Fruit fly (Drosophila melanogaster): ENCODE measurements around the gene CG11251.

The CG11251 gene

dm6 chr3L:13081284-13081937, 8.4 kb downstream of the CG11251 start:
- TF ChIP-seq CG5204 (GFP tag; optimal IDR thresholded peaks at IDR 0.05) (no peak), Crg-1 (GFP tag; optimal IDR thresholded peaks at IDR 0.05) (no peak), CG33017 (tag; optimal IDR thresholded peaks at IDR 0.05) (no peak), cic (GFP tag; optimal IDR thresholded peaks at IDR 0.05) (no peak), CG7045 (GFP tag; optimal IDR thresholded peaks at IDR 0.05) (no peak), kay (GFP tag; ENCODE audit: borderline replicate concordance) (no peak), CG11617 (GFP tag; optimal IDR thresholded peaks at IDR 0.05) (no peak), Hr96 (GFP tag; optimal IDR thresholded peaks at IDR 0.05) (no peak), CG7101 (tag; optimal IDR thresholded peaks at IDR 0.05) (no peak), bab1 (GFP tag; optimal IDR thresholded peaks at IDR 0.05) (no peak), CG14711 (tag; optimal IDR thresholded peaks at IDR 0.05) (no peak), ovo (GFP tag; optimal IDR thresholded peaks at IDR 0.05) (no peak), CG1620 (GFP tag; optimal IDR thresholded peaks at IDR 0.05) (no peak)

dm6 chr3L:13080418-13080817, 9.4 kb downstream of the CG11251 start:
- no peak for TF ChIP-seq tj (GFP tag; optimal IDR thresholded peaks at IDR 0.05)
- no peak for TF ChIP-seq ovo (GFP tag; optimal IDR thresholded peaks at IDR 0.05)
- no peak for TF ChIP-seq CG33017 (tag; optimal IDR thresholded peaks at IDR 0.05)
- no peak for TF ChIP-seq CG11617 (GFP tag; optimal IDR thresholded peaks at IDR 0.05)
- no peak for TF ChIP-seq toe (GFP tag; optimal IDR thresholded peaks at IDR 0.05)
- TF ChIP-seq CG5204 (GFP tag; optimal IDR thresholded peaks at IDR 0.05): no peak
- no peak for TF ChIP-seq cic (GFP tag; optimal IDR thresholded peaks at IDR 0.05)
- no peak for TF ChIP-seq bab1 (GFP tag; optimal IDR thresholded peaks at IDR 0.05)
- TF ChIP-seq Crg-1 (GFP tag; optimal IDR thresholded peaks at IDR 0.05): no peak
- no peak for TF ChIP-seq CG14711 (tag; optimal IDR thresholded peaks at IDR 0.05)
- TF ChIP-seq CG12768 (GFP tag; optimal IDR thresholded peaks at IDR 0.05): no peak
- TF ChIP-seq CG1620 (GFP tag; optimal IDR thresholded peaks at IDR 0.05): no peak
- TF ChIP-seq Hr96 (GFP tag; optimal IDR thresholded peaks at IDR 0.05): no peak
- no peak for TF ChIP-seq pad (GFP tag; optimal IDR thresholded peaks at IDR 0.05)
- no peak for TF ChIP-seq CG7045 (GFP tag; optimal IDR thresholded peaks at IDR 0.05)
- TF ChIP-seq CG7101 (tag; optimal IDR thresholded peaks at IDR 0.05): no peak
- TF ChIP-seq kay (GFP tag; ENCODE audit: borderline replicate concordance): no peak

- no peak for TF ChIP-seq toe (GFP tag; optimal IDR thresholded peaks at IDR 0.05)
- no peak for TF ChIP-seq tj (GFP tag; optimal IDR thresholded peaks at IDR 0.05)
- TF ChIP-seq Crg-1 (GFP tag; optimal IDR thresholded peaks at IDR 0.05): no peak
- no peak for TF ChIP-seq Hr96 (GFP tag; optimal IDR thresholded peaks at IDR 0.05)
- no peak for TF ChIP-seq CG11617 (GFP tag; optimal IDR thresholded peaks at IDR 0.05)
- TF ChIP-seq CG12768 (GFP tag; optimal IDR thresholded peaks at IDR 0.05): no peak
- no peak for TF ChIP-seq Clk (GFP tag; optimal IDR thresholded peaks at IDR 0.05)
- TF ChIP-seq ovo (GFP tag; optimal IDR thresholded peaks at IDR 0.05): no peak
- TF ChIP-seq CG1620 (GFP tag; optimal IDR thresholded peaks at IDR 0.05): no peak
- TF ChIP-seq cic (GFP tag; optimal IDR thresholded peaks at IDR 0.05): no peak
- no peak for TF ChIP-seq CG14711 (tag; optimal IDR thresholded peaks at IDR 0.05)
- no peak for TF ChIP-seq CG5204 (GFP tag; optimal IDR thresholded peaks at IDR 0.05)
- TF ChIP-seq cnc (optimal IDR thresholded peaks at IDR 0.05): no peak
- TF ChIP-seq CG33017 (tag; optimal IDR thresholded peaks at IDR 0.05): no peak
- TF ChIP-seq kay (GFP tag; ENCODE audit: borderline replicate concordance): no peak
- TF ChIP-seq Mnt (GFP tag; optimal IDR thresholded peaks at IDR 0.05): no peak
These were observed 12.4 kb downstream of the CG11251 start for dm6 chr3L:13077326-13077725.

dm6 chr3L:13074084-13074624, 15.6 kb downstream of the CG11251 start:
- TF ChIP-seq CG11617 (GFP tag; optimal IDR thresholded peaks at IDR 0.05) (no peak), kay (GFP tag; ENCODE audit: borderline replicate concordance) (no peak), toe (GFP tag; optimal IDR thresholded peaks at IDR 0.05) (no peak), CG33017 (tag; optimal IDR thresholded peaks at IDR 0.05) (no peak), CG1620 (GFP tag; optimal IDR thresholded peaks at IDR 0.05) (no peak), Hr96 (GFP tag; optimal IDR thresholded peaks at IDR 0.05) (no peak), CG7101 (tag; optimal IDR thresholded peaks at IDR 0.05) (no peak), cic (GFP tag; optimal IDR thresholded peaks at IDR 0.05) (no peak), CG7045 (GFP tag; optimal IDR thresholded peaks at IDR 0.05) (no peak), bab1 (GFP tag; optimal IDR thresholded peaks at IDR 0.05) (no peak), CG12768 (GFP tag; optimal IDR thresholded peaks at IDR 0.05) (no peak), pad (GFP tag; optimal IDR thresholded peaks at IDR 0.05) (no peak), tj (GFP tag; optimal IDR thresholded peaks at IDR 0.05) (no peak), cnc (optimal IDR thresholded peaks at IDR 0.05) (no peak), CG14711 (tag; optimal IDR thresholded peaks at IDR 0.05) (no peak), Crg-1 (GFP tag; optimal IDR thresholded peaks at IDR 0.05) (no peak), CG5204 (GFP tag; optimal IDR thresholded peaks at IDR 0.05) (no peak), Mnt (GFP tag; optimal IDR thresholded peaks at IDR 0.05) (no peak), ovo (GFP tag; optimal IDR thresholded peaks at IDR 0.05) (no peak)

dm6 chr3L:13068293-13068692, 21.5 kb downstream of the CG11251 start:
- TF ChIP-seq Hr96 (GFP tag; optimal IDR thresholded peaks at IDR 0.05): no peak
- no peak for TF ChIP-seq Clk (GFP tag; optimal IDR thresholded peaks at IDR 0.05)
- TF ChIP-seq ovo (GFP tag; optimal IDR thresholded peaks at IDR 0.05): no peak
- no peak for TF ChIP-seq CG14711 (tag; optimal IDR thresholded peaks at IDR 0.05)
- TF ChIP-seq pad (GFP tag; optimal IDR thresholded peaks at IDR 0.05): no peak
- TF ChIP-seq CG12768 (GFP tag; optimal IDR thresholded peaks at IDR 0.05): no peak
- no peak for TF ChIP-seq toe (GFP tag; optimal IDR thresholded peaks at IDR 0.05)
- TF ChIP-seq CG5204 (GFP tag; optimal IDR thresholded peaks at IDR 0.05): no peak
- no peak for TF ChIP-seq kay (GFP tag; ENCODE audit: borderline replicate concordance)
- TF ChIP-seq CG1620 (GFP tag; optimal IDR thresholded peaks at IDR 0.05): no peak
- TF ChIP-seq tj (GFP tag; optimal IDR thresholded peaks at IDR 0.05): no peak
- TF ChIP-seq CG7101 (tag; optimal IDR thresholded peaks at IDR 0.05): no peak
- no peak for TF ChIP-seq Mnt (GFP tag; optimal IDR thresholded peaks at IDR 0.05)
- no peak for TF ChIP-seq cnc (optimal IDR thresholded peaks at IDR 0.05)
- no peak for TF ChIP-seq CG7045 (GFP tag; optimal IDR thresholded peaks at IDR 0.05)
- no peak for TF ChIP-seq Crg-1 (GFP tag; optimal IDR thresholded peaks at IDR 0.05)
- TF ChIP-seq CG11617 (GFP tag; optimal IDR thresholded peaks at IDR 0.05): no peak
- TF ChIP-seq bab1 (GFP tag; optimal IDR thresholded peaks at IDR 0.05): no peak

Measured in whole organism, adult.